Fruit fly (Drosophila melanogaster): ENCODE results near the gene CG14711.

Gene CG14711

DNA sequence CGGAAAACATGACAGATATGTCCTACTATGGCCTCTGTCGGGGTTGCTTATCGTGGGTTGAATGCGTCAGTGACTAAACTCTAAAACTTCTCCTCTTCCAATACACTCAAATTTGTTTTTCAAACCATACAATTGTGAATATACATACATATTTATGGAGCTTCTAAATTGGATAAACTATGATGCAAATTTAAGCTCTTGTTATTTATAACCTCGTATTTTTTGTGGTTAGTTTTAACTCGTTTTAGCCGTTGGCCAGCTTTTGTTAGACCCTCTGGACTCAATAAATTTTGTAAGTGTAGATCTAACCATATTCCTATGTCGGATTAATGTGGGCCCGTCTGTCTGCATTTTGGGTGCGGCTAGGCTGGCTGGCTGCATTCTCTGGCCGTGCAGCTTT is 5.8 kb upstream of the CG14711 start (continued):
- TF ChIP-seq CG12219 (GFP tag; optimal IDR thresholded peaks at IDR 0.05) = peak; percentile 4
- no peak for TF ChIP-seq Ravus (GFP tag; IDR thresholded peaks at IDR 0.05)
- TF ChIP-seq Hr78 (GFP tag; optimal IDR thresholded peaks at IDR 0.05) = no peak
- no peak for TF ChIP-seq shn (GFP tag; optimal IDR thresholded peaks at IDR 0.05)
- TF ChIP-seq CG15601 (tag; optimal IDR thresholded peaks at IDR 0.05) = peak; percentile 62
- TF ChIP-seq hkb (optimal IDR thresholded peaks at IDR 0.05) = no peak
- TF ChIP-seq hkb (GFP tag; IDR thresholded peaks at IDR 0.05) = no peak
- peak; percentile 77 for TF ChIP-seq zf30C (GFP tag; optimal IDR thresholded peaks at IDR 0.05)
- TF ChIP-seq CG1647 (GFP tag; optimal IDR thresholded peaks at IDR 0.05) = no peak
- TF ChIP-seq mld (GFP tag; IDR thresholded peaks at IDR 0.05; ENCODE audit: partially characterized antibody) = no peak
- TF ChIP-seq CG6791 (GFP tag; IDR thresholded peaks at IDR 0.05; ENCODE audit: partially characterized antibody) = no peak
- TF ChIP-seq CG8388 (GFP tag; optimal IDR thresholded peaks at IDR 0.05) = peak; percentile 55
- TF ChIP-seq jigr1 (GFP tag; IDR thresholded peaks at IDR 0.05) = no peak
- no peak for TF ChIP-seq Hand (GFP tag; optimal IDR thresholded peaks at IDR 0.05)
- TF ChIP-seq ems (GFP tag; optimal IDR thresholded peaks at IDR 0.05) = no peak
- peak; percentile 88 for TF ChIP-seq CG14710 (tag; optimal IDR thresholded peaks at IDR 0.05)
- TF ChIP-seq Ssrp (tag; optimal IDR thresholded peaks at IDR 0.05) = peak; percentile 45
- TF ChIP-seq D19B (GFP tag; optimal IDR thresholded peaks at IDR 0.05) = no peak
- peak; percentile 13; the same call in 1 of the 2 replicates for TF ChIP-seq chm (GFP tag; IDR thresholded peaks at IDR 0.05)
- TF ChIP-seq CG2202 (tag; optimal IDR thresholded peaks at IDR 0.05) = peak; percentile 64
- no peak for TF ChIP-seq CG9876 (GFP tag; optimal IDR thresholded peaks at IDR 0.05)
- TF ChIP-seq NfI (GFP tag; optimal IDR thresholded peaks at IDR 0.05) = no peak
- TF ChIP-seq fd96Cb (tag; optimal IDR thresholded peaks at IDR 0.05) = peak; percentile 46
- no peak for TF ChIP-seq stc (GFP tag; IDR thresholded peaks at IDR 0.05)
- TF ChIP-seq CG13775 (GFP tag; optimal IDR thresholded peaks at IDR 0.05) = no peak
- no peak for TF ChIP-seq CG10565 (GFP tag; optimal IDR thresholded peaks at IDR 0.05)
- no peak for TF ChIP-seq amos (GFP tag; IDR thresholded peaks at IDR 0.05; ENCODE audit: partially characterized antibody)
- no peak for TF ChIP-seq Fer2 (tag; optimal IDR thresholded peaks at IDR 0.05)
- TF ChIP-seq CG9437 (GFP tag; optimal IDR thresholded peaks at IDR 0.05) = peak; percentile 25
- no peak for TF ChIP-seq pb (GFP tag; optimal IDR thresholded peaks at IDR 0.05)
- TF ChIP-seq CG10209 (GFP tag; optimal IDR thresholded peaks at IDR 0.05) = peak; percentile 22
- TF ChIP-seq prd (optimal IDR thresholded peaks at IDR 0.05) = no peak
- peak; percentile 7; the same call in 1 of the 3 replicates for TF ChIP-seq prd (GFP tag; IDR thresholded peaks at IDR 0.05)
- TF ChIP-seq ase (GFP tag; IDR thresholded peaks at IDR 0.05) = no peak
- no peak for TF ChIP-seq CG11085 (GFP tag; IDR thresholded peaks at IDR 0.05)
- TF ChIP-seq bcd (GFP tag; optimal IDR thresholded peaks at IDR 0.05) = peak; percentile 17
- TF ChIP-seq Hsf (GFP tag; optimal IDR thresholded peaks at IDR 0.05) = peak; percentile 57
- peak; percentile 16 for TF ChIP-seq CG5245 (GFP tag; optimal IDR thresholded peaks at IDR 0.05)
- TF ChIP-seq bsh (GFP tag; optimal IDR thresholded peaks at IDR 0.05) = peak; percentile 33 to 83
- TF ChIP-seq trem (tag; optimal IDR thresholded peaks at IDR 0.05) = peak; percentile 48
- TF ChIP-seq Atf-2 (GFP tag; optimal IDR thresholded peaks at IDR 0.05) = peak; percentile 26
- TF ChIP-seq CG31441 (GFP tag; IDR thresholded peaks at IDR 0.05) = peak; percentile 41; the same call in 1 of the 2 replicates
- no peak for TF ChIP-seq ewg (GFP tag; optimal IDR thresholded peaks at IDR 0.05)
- no peak for TF ChIP-seq CG14667 (GFP tag; IDR thresholded peaks at IDR 0.05)
- no peak for TF ChIP-seq CG8290 (GFP tag; optimal IDR thresholded peaks at IDR 0.05)
- no peak for TF ChIP-seq CG8290 (tag; optimal IDR thresholded peaks at IDR 0.05)
- no peak for TF ChIP-seq kni (GFP tag; optimal IDR thresholded peaks at IDR 0.05)
- no peak for TF ChIP-seq Rx (GFP tag; IDR thresholded peaks at IDR 0.05)
- peak; percentile 6 for TF ChIP-seq Antp (GFP tag; optimal IDR thresholded peaks at IDR 0.05)
- TF ChIP-seq Aef1 (GFP tag; IDR thresholded peaks at IDR 0.05) = no peak
- no peak for TF ChIP-seq Hmx (GFP tag; optimal IDR thresholded peaks at IDR 0.05)
- TF ChIP-seq luna (GFP tag; optimal IDR thresholded peaks at IDR 0.05) = no peak

All from whole organism, embryonic.